Worm (Caenorhabditis elegans) whole organism, L1 larva: Measurements from ENCODE around the gene sir-2.2.

Experiments
- C04F5.9 ChIP-seq: sonication (generic microtip); optimal IDR thresholded peaks from 2 replicates; lab custom pipeline; 2016; ENCODE audit warnings: missing genetic modification characterization, missing compliant biosample characterization
- C34B4.2 ChIP-seq: sonication (generic microtip); optimal IDR thresholded peaks from 2 replicates; lab custom pipeline; 2017; ENCODE audit warnings: mild to moderate bottlenecking, missing genetic modification characterization, missing compliant biosample characterization
- aha-1 ChIP-seq: fragments of 150-350 bp; optimal IDR thresholded peaks from 2 replicates; lab custom pipeline; 2014; ENCODE audit warnings: missing biosample characterization, missing genetic modification characterization
- ama-1 ChIP-seq: fragments of 150-350 bp; optimal IDR thresholded peaks from 2 replicates; lab custom pipeline; 2014
- blmp-1 ChIP-seq: fragments of 150-350 bp; optimal IDR thresholded peaks from 2 replicates; lab custom pipeline; 2014; ENCODE audit warnings: missing biosample characterization, missing genetic modification characterization
- ceh-8 ChIP-seq: fragments of 200-800 bp; sonication (Bioruptor generic); optimal IDR thresholded peaks from 2 replicates; lab custom pipeline; 2018; ENCODE audit warnings: mild to moderate bottlenecking, missing genetic modification characterization, moderate library complexity, missing compliant biosample characterization
- ceh-90 ChIP-seq: sonication (generic microtip); optimal IDR thresholded peaks from 2 replicates; lab custom pipeline; 2016; ENCODE audit warnings: missing genetic modification characterization, missing compliant biosample characterization
- dpl-1 ChIP-seq, 3 experiments: fragments of 150-350 bp in 2 of 3; sonication (generic microtip) in 1 of 3; optimal IDR thresholded peaks; 2 replicates each; lab custom pipeline; 2014 to 2017; ENCODE audit warnings: missing biosample characterization in 3 of 3, missing genetic modification characterization in 3 of 3, missing genetic modification reagents in 3 of 3
- efl-3 ChIP-seq: fragments of 200-800 bp; sonication (Bioruptor generic); optimal IDR thresholded peaks from 2 replicates; lab custom pipeline; 2018; ENCODE audit warnings: mild to moderate bottlenecking, missing genetic modification characterization, missing compliant biosample characterization
- egl-13 ChIP-seq: sonication (generic microtip); optimal IDR thresholded peaks from 2 replicates; lab custom pipeline; 2016; ENCODE audit warnings: missing genotype, missing genetic modification reagents, missing genetic modification characterization, missing compliant biosample characterization
- ets-5 ChIP-seq: fragments of 200-800 bp; sonication (Bioruptor generic); IDR thresholded peaks from 2 replicates; pipeline ENCODE4 v1.3.6; 2022; ENCODE audit warnings: missing genetic modification characterization, missing compliant biosample characterization
- fkh-4 ChIP-seq: sonication (generic microtip); optimal IDR thresholded peaks from 2 replicates; lab custom pipeline; 2016; ENCODE audit warnings: missing compliant biosample characterization, missing genetic modification characterization, borderline replicate concordance
- fkh-8 ChIP-seq: sonication (generic microtip); optimal IDR thresholded peaks from 2 replicates; lab custom pipeline; 2016; ENCODE audit warnings: mild to moderate bottlenecking, missing genetic modification characterization, missing compliant biosample characterization
- grh-1 ChIP-seq: fragments of 200-800 bp; sonication (Bioruptor generic); IDR thresholded peaks from 2 replicates; pipeline ENCODE4 v1.3.6; 2022; ENCODE audit warnings: missing genetic modification reagents, missing genetic modification characterization, missing compliant biosample characterization
- hlh-17 ChIP-seq: fragments of 200-800 bp; sonication (Bioruptor generic); optimal IDR thresholded peaks from 2 replicates; lab custom pipeline; 2018; ENCODE audit warnings: missing genetic modification characterization, mild to moderate bottlenecking, missing compliant biosample characterization, moderate library complexity, borderline replicate concordance
- hlh-4 ChIP-seq: sonication (generic microtip); optimal IDR thresholded peaks from 2 replicates; lab custom pipeline; 2016; ENCODE audit warnings: mild to moderate bottlenecking, missing genetic modification characterization, missing compliant biosample characterization
- isw-1 ChIP-seq: fragments of 200-800 bp; sonication (Bioruptor generic); IDR thresholded peaks from 2 replicates; pipeline ENCODE4 v1.3.6; 2022; ENCODE audit warnings: missing genetic modification characterization, missing compliant biosample characterization
- lin-13 ChIP-seq: fragments of 150-350 bp; optimal IDR thresholded peaks from 2 replicates; lab custom pipeline; 2014; ENCODE audit warnings: missing biosample characterization, missing genetic modification reagents, missing genetic modification characterization
- lin-35 ChIP-seq, 2 experiments: fragments of 150-350 bp; optimal IDR thresholded peaks; 2 replicates each; lab custom pipeline; 2014; ENCODE audit warnings: missing biosample characterization in 2 of 2, missing genetic modification characterization in 2 of 2, missing genetic modification reagents in 2 of 2
- lsy-2 ChIP-seq, 2 experiments: fragments of 150-350 bp; optimal IDR thresholded peaks; 2 replicates each; lab custom pipeline; 2014; ENCODE audit warnings: missing biosample characterization in 2 of 2, missing genetic modification characterization in 2 of 2
- mab-9 ChIP-seq: fragments of 200-800 bp; sonication (Bioruptor generic); IDR thresholded peaks from 2 replicates; pipeline ENCODE4 v1.3.6; 2022; ENCODE audit warnings: missing genetic modification reagents, missing genetic modification characterization, missing compliant biosample characterization
- nhr-12 ChIP-seq: sonication (generic microtip); optimal IDR thresholded peaks from 2 replicates; lab custom pipeline; 2017; ENCODE audit warnings: missing biosample characterization, missing genetic modification characterization
- nhr-20 ChIP-seq: sonication (generic microtip); optimal IDR thresholded peaks from 2 replicates; lab custom pipeline; 2016; ENCODE audit warnings: mild to moderate bottlenecking, missing genetic modification characterization, missing compliant biosample characterization
- nhr-237 ChIP-seq: fragments of 150-350 bp; optimal IDR thresholded peaks from 2 replicates; lab custom pipeline; 2014; ENCODE audit warnings: missing biosample characterization, missing genetic modification characterization
- nhr-28 ChIP-seq: fragments of 150-350 bp; optimal IDR thresholded peaks from 2 replicates; lab custom pipeline; 2014; ENCODE audit warnings: missing biosample characterization, missing genetic modification characterization
- nhr-90 ChIP-seq: sonication (generic microtip); optimal IDR thresholded peaks from 2 replicates; lab custom pipeline; 2016; ENCODE audit warnings: mild to moderate bottlenecking, missing genetic modification characterization, missing compliant biosample characterization; ENCODE audit not compliant: poor library complexity
- skn-1 ChIP-seq: fragments of 150-350 bp; optimal IDR thresholded peaks from 2 replicates; lab custom pipeline; 2014; ENCODE audit warnings: missing biosample characterization, missing genetic modification characterization
- snpc-4 ChIP-seq: fragments of 150-350 bp; optimal IDR thresholded peaks from 2 replicates; lab custom pipeline; 2014; ENCODE audit warnings: missing biosample characterization, missing genetic modification characterization
- sup-37 ChIP-seq: fragments of 200-800 bp; sonication (Bioruptor generic); optimal IDR thresholded peaks from 2 replicates; lab custom pipeline; 2018; ENCODE audit warnings: mild to moderate bottlenecking, missing genetic modification characterization, missing compliant biosample characterization
- swsn-7 ChIP-seq: sonication (generic microtip); optimal IDR thresholded peaks from 2 replicates; lab custom pipeline; 2016; ENCODE audit warnings: missing genetic modification characterization, missing compliant biosample characterization
- tbx-2 ChIP-seq: sonication (generic microtip); optimal IDR thresholded peaks from 2 replicates; lab custom pipeline; 2016; ENCODE audit warnings: missing genetic modification characterization, missing compliant biosample characterization
- tlp-1 ChIP-seq: fragments of 150-350 bp; optimal IDR thresholded peaks from 2 replicates; lab custom pipeline; 2014; ENCODE audit warnings: missing biosample characterization, missing genetic modification characterization
- unc-130 ChIP-seq: fragments of 150-350 bp; optimal IDR thresholded peaks from 2 replicates; lab custom pipeline; 2017; ENCODE audit warnings: missing biosample characterization, missing genetic modification characterization, inconsistent platforms
- xbp-1 ChIP-seq: sonication (generic microtip); optimal IDR thresholded peaks from 2 replicates; lab custom pipeline; 2016; ENCODE audit warnings: missing genetic modification characterization, missing compliant biosample characterization
- zag-1 ChIP-seq: fragments of 150-350 bp; optimal IDR thresholded peaks from 2 replicates; lab custom pipeline; 2014; ENCODE audit warnings: missing biosample characterization, missing genetic modification characterization
- zip-4 ChIP-seq: fragments of 200-800 bp; sonication (Bioruptor generic); optimal IDR thresholded peaks from 2 replicates; lab custom pipeline; 2018; ENCODE audit warnings: mild to moderate bottlenecking, missing genetic modification characterization, moderate library complexity, missing compliant biosample characterization
- ztf-11 ChIP-seq, 2 experiments: sonication (generic microtip); optimal IDR thresholded peaks; 2 replicates each; lab custom pipeline; 2016 to 2017; ENCODE audit warnings: missing genetic modification characterization in 2 of 2, missing biosample characterization in 1 of 2, missing compliant biosample characterization in 1 of 2

The sir-2.2 gene

ce11 chrX:13286533-13286932 lies 41.3 kb upstream of the sir-2.2 start, which contains the start of gene R04D3.2 (continued):
- TF ChIP-seq tbx-2 (tag; lab: Kevin White, UChicago) (no peak), isw-1 (GFP tag; lab: Robert Waterston, UW) (no peak)

- TF ChIP-seq nhr-20 (tag; lab: Kevin White, UChicago): no peak
- TF ChIP-seq mab-9 (GFP tag; lab: Robert Waterston, UW): no peak
- TF ChIP-seq aha-1 (tag; lab: Kevin White, UChicago): no peak
- no peak for TF ChIP-seq blmp-1
- TF ChIP-seq lsy-2 (tag; optimal IDR thresholded peaks at IDR 0.05; lab: Kevin White, UChicago): no peak
- TF ChIP-seq tbx-2 (tag; lab: Kevin White, UChicago): no peak
- TF ChIP-seq hlh-4 (tag; lab: Kevin White, UChicago): no peak
- TF ChIP-seq nhr-237 (tag; lab: Kevin White, UChicago): no peak
- no peak for TF ChIP-seq dpl-1 (GFP tag; optimal IDR thresholded peaks at IDR 0.05; lab: Kevin White, UChicago)
- no peak for TF ChIP-seq C34B4.2
- no peak for TF ChIP-seq zip-4 (GFP tag; lab: Kevin White, UChicago)
- no peak for TF ChIP-seq hlh-17
- no peak for TF ChIP-seq ceh-8 (GFP tag; lab: Kevin White, UChicago)
- TF ChIP-seq nhr-12 (tag; lab: Kevin White, UChicago): no peak
- no peak for TF ChIP-seq sup-37 (GFP tag; lab: Kevin White, UChicago)
- no peak for TF ChIP-seq skn-1 (tag; lab: Kevin White, UChicago)
- no peak for TF ChIP-seq lin-35 (GFP tag; optimal IDR thresholded peaks at IDR 0.05; lab: Kevin White, UChicago)
- TF ChIP-seq swsn-7 (tag; lab: Kevin White, UChicago): no peak
- no peak for TF ChIP-seq unc-130 (tag; lab: Kevin White, UChicago)
These were observed 39.2 kb upstream of the sir-2.2 start, which contains the start of gene R04D3.4 for ce11 chrX:13288715-13289114. TSS of gene R04D3.4 (minus strand) at chrX:13288815.

- TF ChIP-seq egl-13 (tag; lab: Kevin White, UChicago): no peak
These were observed 37.3 kb upstream of the sir-2.2 start, which contains the start of gene R04D3.3 for ce11 chrX:13290531-13290930. TSS of gene R04D3.3 (minus strand) at chrX:13290631.

- TF ChIP-seq ama-1: no peak
- TF ChIP-seq efl-3 (GFP tag; lab: Kevin White, UChicago): no peak
- no peak for TF ChIP-seq ceh-90 (tag; lab: Kevin White, UChicago)
- no peak for TF ChIP-seq tlp-1 (tag; lab: Kevin White, UChicago)
- TF ChIP-seq grh-1 (GFP tag; lab: Robert Waterston, UW): no peak
- no peak for TF ChIP-seq aha-1 (tag; lab: Kevin White, UChicago)
- no peak for TF ChIP-seq xbp-1 (tag; lab: Kevin White, UChicago)
- TF ChIP-seq fkh-8 (tag; lab: Kevin White, UChicago): no peak
- no peak for TF ChIP-seq ztf-11 (tag; optimal IDR thresholded peaks at IDR 0.05; lab: Kevin White, UChicago)
These were observed 36.4 kb upstream of the sir-2.2 start, which contains the start of gene srd-38 for ce11 chrX:13291506-13291905. TSS of gene srd-38 (plus strand) at chrX:13291806.

- TF ChIP-seq sup-37 (GFP tag; lab: Kevin White, UChicago) (no peak), ztf-11 (tag; optimal IDR thresholded peaks at IDR 0.05; lab: Kevin White, UChicago) (no peak), zag-1 (tag; lab: Kevin White, UChicago) (no peak), fkh-4 (tag; lab: Kevin White, UChicago) (no peak), blmp-1 (no peak), snpc-4 (tag; lab: Kevin White, UChicago) (no peak)
These were observed 34.8 kb upstream of the sir-2.2 start for ce11 chrX:13293023-13293422.

ce11 chrX:13294669-13295068 lies 33.2 kb upstream of the sir-2.2 start, which contains the start of gene srd-36:
TSS of gene srd-36 (minus strand) at chrX:13294769.
- no peak for TF ChIP-seq C04F5.9 (tag; lab: Kevin White, UChicago)
- no peak for TF ChIP-seq nhr-90 (tag; lab: Kevin White, UChicago)
- TF ChIP-seq lin-13: no peak
- TF ChIP-seq ets-5 (GFP tag; lab: Robert Waterston, UW): no peak
- TF ChIP-seq swsn-7 (tag; lab: Kevin White, UChicago): no peak
- no peak for TF ChIP-seq nhr-28 (tag; lab: Kevin White, UChicago)
